Worm (Caenorhabditis elegans) whole organism, young adult: ENCODE measurements around the gene fbxb-74.

Source experiments
- B0019.2 ChIP-seq: fragments of 200-800 bp; sonication (Bioruptor generic); conservative IDR thresholded peaks from 2 replicates; pipeline ENCODE4 v1.3.6; 2022; ENCODE audit warnings: missing genetic modification reagents, missing genetic modification characterization, missing compliant biosample characterization
- B0035.1 ChIP-seq: sonication (generic microtip); optimal IDR thresholded peaks from 2 replicates; lab custom pipeline; 2016; ENCODE audit warnings: missing genetic modification characterization, mild to moderate bottlenecking, missing compliant biosample characterization, missing genotype, missing genetic modification reagents
- C06A6.2 ChIP-seq: fragments of 200-800 bp; sonication (Bioruptor generic); conservative IDR thresholded peaks from 2 replicates; pipeline ENCODE4 v1.3.6; 2022; ENCODE audit warnings: missing genetic modification characterization, missing compliant biosample characterization
- F10E7.11 ChIP-seq: sonication (generic microtip); optimal IDR thresholded peaks from 2 replicates; lab custom pipeline; 2017; ENCODE audit warnings: mild to moderate bottlenecking, missing genetic modification characterization, moderate library complexity, missing compliant biosample characterization
- F22D6.2 ChIP-seq: sonication (generic microtip); optimal IDR thresholded peaks from 2 replicates; lab custom pipeline; 2016; ENCODE audit warnings: mild to moderate bottlenecking, missing genetic modification characterization, missing compliant biosample characterization
- F57A8.1 ChIP-seq: fragments of 200-800 bp; sonication (Bioruptor generic); optimal IDR thresholded peaks from 2 replicates; lab custom pipeline; 2018; ENCODE audit warnings: mild to moderate bottlenecking, missing genetic modification characterization, moderate library complexity, missing compliant biosample characterization
- F57C9.4 ChIP-seq: sonication (generic microtip); optimal IDR thresholded peaks from 2 replicates; lab custom pipeline; 2017; ENCODE audit warnings: mild to moderate bottlenecking, missing genetic modification characterization, missing compliant biosample characterization
- Y53F4B.3 ChIP-seq: fragments of 200-800 bp; sonication (Bioruptor generic); IDR thresholded peaks from 2 replicates; pipeline ENCODE4 v1.3.6; 2022; ENCODE audit warnings: missing genetic modification reagents, missing genetic modification characterization, missing compliant biosample characterization
- Y56A3A.18 ChIP-seq: fragments of 200-800 bp; sonication (Bioruptor generic); IDR thresholded peaks from 2 replicates; pipeline ENCODE4 v1.3.6; 2022; ENCODE audit warnings: missing genetic modification reagents, missing genetic modification characterization, missing compliant biosample characterization
- Y67H2A.10 ChIP-seq: fragments of 200-800 bp; sonication (Bioruptor generic); conservative IDR thresholded peaks from 2 replicates; pipeline ENCODE4 v1.3.6; 2022; ENCODE audit warnings: missing genetic modification reagents, missing genetic modification characterization, missing compliant biosample characterization
- Y79H2A.3 ChIP-seq: fragments of 200-800 bp; sonication (Bioruptor generic); conservative IDR thresholded peaks from 2 replicates; pipeline ENCODE4 v1.3.6; 2022; ENCODE audit warnings: missing genetic modification reagents, missing genetic modification characterization, missing compliant biosample characterization
- aptf-3 ChIP-seq: fragments of 200-800 bp; sonication (Bioruptor generic); IDR thresholded peaks from 2 replicates; pipeline ENCODE4 v1.3.6; 2022; ENCODE audit warnings: missing genetic modification characterization, missing compliant biosample characterization
- attf-5 ChIP-seq: fragments of 200-800 bp; sonication (Bioruptor generic); optimal IDR thresholded peaks from 2 replicates; lab custom pipeline; 2018; ENCODE audit warnings: mild to moderate bottlenecking, missing genetic modification characterization, missing compliant biosample characterization
- attf-6 ChIP-seq: fragments of 200-800 bp; sonication (Bioruptor generic); IDR thresholded peaks from 2 replicates; pipeline ENCODE4 v1.3.6; 2022; ENCODE audit warnings: missing genetic modification reagents, missing genetic modification characterization, missing compliant biosample characterization
- bed-1 ChIP-seq: fragments of 200-800 bp; sonication (Bioruptor generic); IDR thresholded peaks from 2 replicates; pipeline ENCODE4 v1.3.6; 2022; ENCODE audit warnings: missing genetic modification reagents, missing genetic modification characterization, missing compliant biosample characterization
- bed-2 ChIP-seq: fragments of 200-800 bp; sonication (Bioruptor generic); IDR thresholded peaks from 2 replicates; pipeline ENCODE4 v1.3.6; 2022; ENCODE audit warnings: missing genetic modification reagents, missing genetic modification characterization, missing compliant biosample characterization
- ceh-100 ChIP-seq: fragments of 200-800 bp; sonication (Bioruptor generic); IDR thresholded peaks from 2 replicates; pipeline ENCODE4 v1.3.6; 2022; ENCODE audit warnings: missing genetic modification reagents, missing genetic modification characterization, missing compliant biosample characterization
- ceh-40 ChIP-seq: fragments of 200-800 bp; sonication (Bioruptor generic); IDR thresholded peaks from 2 replicates; pipeline ENCODE4 v1.3.6; 2022; ENCODE audit warnings: missing genetic modification characterization, missing compliant biosample characterization
- ceh-79 ChIP-seq: sonication (generic microtip); optimal IDR thresholded peaks from 2 replicates; lab custom pipeline; 2017; ENCODE audit warnings: mild to moderate bottlenecking, missing genetic modification characterization, missing compliant biosample characterization
- chd-7 ChIP-seq: sonication (generic microtip); optimal IDR thresholded peaks from 2 replicates; lab custom pipeline; 2016; ENCODE audit warnings: mild to moderate bottlenecking, missing genetic modification characterization, moderate library complexity, missing compliant biosample characterization
- dox-1 ChIP-seq: fragments of 200-800 bp; sonication (Bioruptor generic); IDR thresholded peaks from 2 replicates; pipeline ENCODE4 v1.3.6; 2022; ENCODE audit warnings: missing genetic modification reagents, missing genetic modification characterization, missing compliant biosample characterization
- dpl-1 ChIP-seq: fragments of 150-350 bp; optimal IDR thresholded peaks from 2 replicates; lab custom pipeline; 2014; ENCODE audit warnings: missing biosample characterization, missing genetic modification reagents, missing genetic modification characterization
- egl-18 ChIP-seq: fragments of 200-800 bp; sonication (Bioruptor generic); IDR thresholded peaks from 2 replicates; pipeline ENCODE4 v1.3.6; 2022; ENCODE audit warnings: missing genetic modification reagents, missing genetic modification characterization, missing compliant biosample characterization
- egl-44 ChIP-seq: fragments of 200-800 bp; sonication (Bioruptor generic); IDR thresholded peaks from 2 replicates; pipeline ENCODE4 v1.3.6; 2022; ENCODE audit warnings: missing genetic modification reagents, missing genetic modification characterization, missing compliant biosample characterization
- ekl-4 ChIP-seq: fragments of 200-800 bp; sonication (Bioruptor generic); IDR thresholded peaks from 2 replicates; pipeline ENCODE4 v1.3.6; 2022; ENCODE audit warnings: missing genetic modification reagents, missing genetic modification characterization, missing compliant biosample characterization
- hlh-12 ChIP-seq: sonication (generic microtip); optimal IDR thresholded peaks from 2 replicates; lab custom pipeline; 2016; ENCODE audit warnings: missing genetic modification characterization, missing compliant biosample characterization
- hlh-26 ChIP-seq: fragments of 200-800 bp; sonication (Bioruptor generic); conservative IDR thresholded peaks from 2 replicates; pipeline ENCODE4 v1.3.6; 2022; ENCODE audit warnings: missing genetic modification reagents, missing genetic modification characterization, missing compliant biosample characterization
- hsf-1 ChIP-seq: fragments of 200-800 bp; sonication (Bioruptor generic); IDR thresholded peaks from 2 replicates; pipeline ENCODE4 v1.3.6; 2022; ENCODE audit warnings: missing genetic modification reagents, missing genetic modification characterization, missing compliant biosample characterization
- lin-40 ChIP-seq: sonication (generic microtip); optimal IDR thresholded peaks from 2 replicates; lab custom pipeline; 2016; ENCODE audit warnings: missing genetic modification characterization, mild to moderate bottlenecking, missing compliant biosample characterization, missing genotype, missing genetic modification reagents
- lir-1 ChIP-seq: fragments of 200-800 bp; sonication (Bioruptor generic); conservative IDR thresholded peaks from 2 replicates; pipeline ENCODE4 v1.3.6; 2022; ENCODE audit warnings: missing genetic modification reagents, missing genetic modification characterization, missing compliant biosample characterization
- lsl-1 ChIP-seq: fragments of 200-800 bp; sonication (Bioruptor generic); optimal IDR thresholded peaks from 2 replicates; lab custom pipeline; 2018; ENCODE audit warnings: mild to moderate bottlenecking, missing genetic modification characterization, moderate library complexity, missing compliant biosample characterization
- lsy-27 ChIP-seq: sonication (generic microtip); optimal IDR thresholded peaks from 2 replicates; lab custom pipeline; 2017; ENCODE audit warnings: missing genetic modification characterization, mild to moderate bottlenecking, missing compliant biosample characterization, antibody characterized with exemption, missing genotype, borderline replicate concordance; ENCODE audit not compliant: insufficient read depth
- nfya-1 ChIP-seq: sonication (generic microtip); optimal IDR thresholded peaks from 2 replicates; lab custom pipeline; 2017; ENCODE audit warnings: antibody characterized with exemption, missing compliant biosample characterization, missing genetic modification characterization, borderline replicate concordance; ENCODE audit not compliant: insufficient read depth
- nhr-120 ChIP-seq: fragments of 200-800 bp; sonication (Bioruptor generic); IDR thresholded peaks from 2 replicates; pipeline ENCODE4 v1.3.6; 2022; ENCODE audit warnings: missing genetic modification characterization, missing compliant biosample characterization
- nhr-27 ChIP-seq: fragments of 200-800 bp; sonication (Bioruptor generic); optimal IDR thresholded peaks from 2 replicates; lab custom pipeline; 2018; ENCODE audit warnings: mild to moderate bottlenecking, missing genetic modification characterization, moderate library complexity, missing compliant biosample characterization
- nhr-90 ChIP-seq: sonication (generic microtip); optimal IDR thresholded peaks from 2 replicates; lab custom pipeline; 2016; ENCODE audit warnings: missing genotype, mild to moderate bottlenecking, missing genetic modification characterization, missing compliant biosample characterization
- pbrm-1 ChIP-seq: fragments of 200-800 bp; sonication (Bioruptor generic); IDR thresholded peaks from 2 replicates; pipeline ENCODE4 v1.3.6; 2022; ENCODE audit warnings: missing genetic modification reagents, missing genetic modification characterization, missing compliant biosample characterization
- rcor-1 ChIP-seq: fragments of 200-800 bp; sonication (Bioruptor generic); IDR thresholded peaks from 2 replicates; pipeline ENCODE4 v1.3.6; 2022; ENCODE audit warnings: missing genetic modification reagents, missing genetic modification characterization, missing compliant biosample characterization
- rec-8 ChIP-seq, 2 experiments: sonication (generic microtip); optimal IDR thresholded peaks; 2 replicates each; lab custom pipeline; 2016; ENCODE audit warnings: mild to moderate bottlenecking in 2 of 2, missing genetic modification characterization in 2 of 2, missing genetic modification reagents in 2 of 2, missing genotype in 2 of 2, missing biosample characterization in 1 of 2, missing compliant biosample characterization in 1 of 2, moderate library complexity in 1 of 2
- repo-1 ChIP-seq: sonication (generic microtip); optimal IDR thresholded peaks from 2 replicates; lab custom pipeline; 2017; ENCODE audit warnings: mild to moderate bottlenecking, missing genetic modification characterization, missing compliant biosample characterization
- snpc-1.1 ChIP-seq: sonication (generic microtip); optimal IDR thresholded peaks from 2 replicates; lab custom pipeline; 2017; ENCODE audit warnings: missing genetic modification characterization, mild to moderate bottlenecking, missing compliant biosample characterization, antibody characterized with exemption, moderate library complexity, missing genotype, missing genetic modification reagents; ENCODE audit not compliant: insufficient read depth
- somi-1 ChIP-seq: fragments of 200-800 bp; sonication (Bioruptor generic); optimal IDR thresholded peaks from 2 replicates; lab custom pipeline; 2018; ENCODE audit warnings: mild to moderate bottlenecking, missing genetic modification characterization, missing compliant biosample characterization
- zim-3 ChIP-seq: sonication (generic microtip); optimal IDR thresholded peaks from 2 replicates; lab custom pipeline; 2017; ENCODE audit warnings: mild to moderate bottlenecking, missing genetic modification characterization, moderate library complexity, missing compliant biosample characterization
- ztf-26 ChIP-seq: sonication (generic microtip); optimal IDR thresholded peaks from 2 replicates; lab custom pipeline; 2017; ENCODE audit warnings: missing genetic modification characterization, missing compliant biosample characterization
- ztf-28 ChIP-seq: fragments of 200-800 bp; sonication (Bioruptor generic); IDR thresholded peaks from 2 replicates; pipeline ENCODE4 v1.3.6; 2022; ENCODE audit warnings: missing genetic modification reagents, missing genetic modification characterization, missing compliant biosample characterization
- ztf-3 ChIP-seq: fragments of 200-800 bp; sonication (Bioruptor generic); optimal IDR thresholded peaks from 2 replicates; lab custom pipeline; 2018; ENCODE audit warnings: mild to moderate bottlenecking, missing genetic modification characterization, missing compliant biosample characterization
- ztf-6 ChIP-seq: fragments of 200-800 bp; sonication (Bioruptor generic); IDR thresholded peaks from 2 replicates; pipeline ENCODE4 v1.3.6; 2022; ENCODE audit warnings: missing genetic modification reagents, missing genetic modification characterization, missing compliant biosample characterization

fbxb-74 gene

ce11 chrIV:4447367-4447766 lies 8.3 kb upstream of the fbxb-74 start (continued):
- TF ChIP-seq F57A8.1 (GFP tag; lab: Kevin White, UChicago) (no peak), repo-1 (tag; lab: Kevin White, UChicago) (no peak), dpl-1 (GFP tag; lab: Kevin White, UChicago) (peak; percentile 30), egl-44 (GFP tag; lab: Robert Waterston, UW) (no peak), rec-8 (tag; optimal IDR thresholded peaks at IDR 0.05; lab: Kevin White, UChicago) (no peak), Y67H2A.10 (GFP tag; lab: Robert Waterston, UW) (no peak), ztf-26 (tag; lab: Kevin White, UChicago) (no peak), nhr-120 (GFP tag; lab: Robert Waterston, UW) (no peak), nhr-27 (tag; lab: Kevin White, UChicago) (no peak), ceh-79 (tag; lab: Kevin White, UChicago) (no peak), dox-1 (peak; percentile 43; the same call in 1 of the 2 replicates), attf-6 (GFP tag; lab: Robert Waterston, UW) (no peak), Y79H2A.3 (no peak), Y53F4B.3 (GFP tag; lab: Robert Waterston, UW) (no peak), chd-7 (tag; lab: Kevin White, UChicago) (no peak), hsf-1 (GFP tag; lab: Robert Waterston, UW) (0 out of 2 replicates have a peak, but pooled peaks have one; percentile 30), F22D6.2 (tag; lab: Kevin White, UChicago) (no peak), hlh-12 (tag; lab: Kevin White, UChicago) (no peak), B0035.1 (tag; lab: Kevin White, UChicago) (no peak), ztf-3 (GFP tag; lab: Kevin White, UChicago) (no peak), lsl-1 (GFP tag; lab: Kevin White, UChicago) (peak; percentile 58), ekl-4 (no peak), C06A6.2 (GFP tag; lab: Robert Waterston, UW) (no peak), nhr-90 (no peak), B0019.2 (GFP tag; lab: Robert Waterston, UW) (no peak; the same call in 1 of the 2 replicates), ceh-40 (GFP tag; lab: Robert Waterston, UW) (no peak), attf-5 (no peak), bed-2 (no peak), nfya-1 (no peak), pbrm-1 (GFP tag; lab: Robert Waterston, UW) (peak; percentile 57), snpc-1.1 (tag; lab: Kevin White, UChicago) (no peak), egl-18 (no peak), aptf-3 (GFP tag; lab: Robert Waterston, UW) (no peak), rcor-1 (peak; percentile 18; the same call in 1 of the 2 replicates), ceh-100 (GFP tag; lab: Robert Waterston, UW) (no peak), F10E7.11 (no peak), somi-1 (no peak), lsy-27 (tag; lab: Kevin White, UChicago) (no peak), zim-3 (tag; lab: Kevin White, UChicago) (no peak), F57C9.4 (tag; lab: Kevin White, UChicago) (no peak), bed-1 (GFP tag; lab: Robert Waterston, UW) (no peak), ztf-28 (GFP tag; lab: Robert Waterston, UW) (peak; percentile 56; the same call in 1 of the 2 replicates), Y56A3A.18 (GFP tag; lab: Robert Waterston, UW) (no peak), lir-1 (GFP tag; lab: Robert Waterston, UW) (no peak), hlh-26 (GFP tag; lab: Robert Waterston, UW) (no peak), ztf-6 (no peak), lin-40 (tag; lab: Kevin White, UChicago) (no peak)
